Fruit fly (Drosophila melanogaster) whole organism, embryonic: ENCODE measurements around the gene Nep5.

ENCODE experiments used
- Abd-B ChIP-seq: fragments of 200-800 bp; sonication (Bioruptor generic); optimal IDR thresholded peaks from 2 replicates; lab custom pipeline; 2018; ENCODE audit warnings: missing biosample characterization, mild to moderate bottlenecking, missing genetic modification characterization, moderate library complexity
- Bgb ChIP-seq: fragments of 200-800 bp; sonication (Bioruptor generic); IDR thresholded peaks from 2 replicates; pipeline ENCODE4 v1.3.6; 2022; ENCODE audit warnings: missing biosample characterization, missing genetic modification characterization; ENCODE audit not compliant: partially characterized antibody
- CG12769 ChIP-seq: fragments of 200-800 bp; sonication (Bioruptor generic); optimal IDR thresholded peaks from 2 replicates; lab custom pipeline; 2019; ENCODE audit warnings: missing biosample characterization, mild to moderate bottlenecking, missing genetic modification characterization, moderate library complexity
- CG18619 ChIP-seq: fragments of 200-800 bp; sonication (Bioruptor generic); optimal IDR thresholded peaks from 3 replicates; lab custom pipeline; 2017; ENCODE audit warnings: missing biosample characterization, mild to moderate bottlenecking, missing genetic modification characterization
- CG2678 ChIP-seq: fragments of 200-800 bp; sonication (Bioruptor generic); optimal IDR thresholded peaks from 3 replicates; lab custom pipeline; 2019; ENCODE audit warnings: missing biosample characterization, mild to moderate bottlenecking, missing genetic modification characterization, moderate library complexity
- CG32532 ChIP-seq: fragments of 200-800 bp; sonication (Bioruptor generic); IDR thresholded peaks from 2 replicates; pipeline ENCODE4 v1.3.6; 2022; ENCODE audit warnings: missing biosample characterization, missing genetic modification characterization
- CG5245 ChIP-seq: fragments of 200-800 bp; sonication (Bioruptor generic); optimal IDR thresholded peaks from 3 replicates; lab custom pipeline; 2016; ENCODE audit warnings: missing biosample characterization, missing genetic modification characterization
- HmgZ ChIP-seq: fragments of 200-800 bp; sonication (Bioruptor generic); optimal IDR thresholded peaks from 2 replicates; lab custom pipeline; 2018; ENCODE audit warnings: missing biosample characterization, mild to moderate bottlenecking, missing genetic modification characterization
- Nf-YB ChIP-seq: fragments of 200-800 bp; sonication (Bioruptor generic); optimal IDR thresholded peaks from 3 replicates; lab custom pipeline; 2019; ENCODE audit warnings: missing biosample characterization, mild to moderate bottlenecking, missing genetic modification characterization, moderate library complexity
- abd-A ChIP-seq: fragments of 200-800 bp; sonication (Bioruptor generic); optimal IDR thresholded peaks from 3 replicates; lab custom pipeline; 2019; ENCODE audit warnings: missing biosample characterization, mild to moderate bottlenecking, missing genetic modification characterization, moderate library complexity
- ssp ChIP-seq: fragments of 200-800 bp; sonication (Bioruptor generic); IDR thresholded peaks from 2 replicates; pipeline ENCODE4 v1.3.6; 2022; ENCODE audit warnings: missing biosample characterization, missing genetic modification characterization
- usp ChIP-seq: fragments of >200 bp; optimal IDR thresholded peaks from 2 replicates; lab custom pipeline; 2017; ENCODE audit warnings: missing biosample characterization, missing genetic modification characterization

DNA sequence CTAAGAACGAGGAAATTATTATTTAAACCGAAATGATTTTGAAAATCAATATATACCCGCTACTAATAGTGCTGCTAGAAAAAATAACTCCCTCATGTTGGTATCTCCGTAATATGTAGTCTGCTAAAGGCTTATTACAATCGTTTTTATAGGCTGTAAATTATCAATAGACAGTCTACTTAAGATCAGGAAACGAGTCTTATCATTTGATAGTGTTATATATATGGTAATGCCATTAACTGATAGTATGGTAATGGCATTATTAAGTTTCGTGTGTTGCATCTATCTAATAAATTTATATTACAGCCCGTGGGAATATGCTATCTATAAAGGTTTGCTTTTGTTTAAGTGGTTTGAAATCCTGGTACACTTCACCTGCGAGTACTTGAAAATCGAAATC is 45.8 kb downstream of the Nep5 start, which contains the start of gene CG17192:
- TF ChIP-seq abd-A (no peak), CG5245 (GFP tag; lab: Kevin White, UChicago) (no peak), CG12769 (tag; lab: Kevin White, UChicago) (no peak), usp (GFP tag; lab: Kevin White, UChicago) (no peak), Nf-YB (GFP tag; lab: Kevin White, UChicago) (no peak), CG32532 (no peak), HmgZ (tag; lab: Kevin White, UChicago) (no peak), ssp (GFP tag; lab: Robert Waterston, UW) (no peak), CG2678 (tag; lab: Kevin White, UChicago) (no peak), Abd-B (GFP tag; lab: Kevin White, UChicago) (no peak), Bgb (no peak), CG18619 (GFP tag; lab: Kevin White, UChicago) (no peak)
